Worm (Caenorhabditis elegans): Measurements from ENCODE around the gene sym-3.

Gene sym-3

DNA sequence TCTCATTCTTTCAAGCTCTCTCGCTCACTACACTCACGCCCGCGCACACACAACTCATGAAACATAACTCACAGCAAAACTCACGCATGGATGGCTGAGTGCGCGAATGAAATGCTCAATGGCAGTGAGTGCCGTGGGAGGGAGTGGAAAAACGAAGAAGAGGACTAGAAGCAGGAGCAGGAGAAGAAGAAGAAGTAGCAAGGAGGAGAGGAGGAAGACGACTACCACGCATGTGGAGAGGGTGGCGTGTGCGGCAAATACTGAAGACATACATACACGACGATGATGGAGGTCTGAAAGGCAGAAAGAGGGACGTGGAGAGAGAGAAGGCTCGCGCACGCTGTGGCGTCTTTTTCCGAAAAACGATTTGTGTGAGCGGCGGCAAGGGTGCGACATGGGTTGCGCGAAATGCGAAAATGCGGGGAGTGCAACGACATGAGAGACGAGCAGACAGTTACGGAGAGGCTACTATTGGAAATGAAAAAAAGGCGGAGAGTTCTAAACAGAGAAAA is 44.6 kb upstream of the sym-3 start (continued):
- TF ChIP-seq nhr-237 (tag; optimal IDR thresholded peaks at IDR 0.05) (no peak), nhr-11 (tag; optimal IDR thresholded peaks at IDR 0.05) (no peak), gmeb-1 (tag; optimal IDR thresholded peaks at IDR 0.05) (no peak), unc-39 (tag; optimal IDR thresholded peaks at IDR 0.05) (peak; percentile 87), nhr-12 (tag; optimal IDR thresholded peaks at IDR 0.05) (no peak), unc-62 (GFP tag; optimal IDR thresholded peaks at IDR 0.05) (no peak), ceh-82 (tag; optimal IDR thresholded peaks at IDR 0.05) (peak; percentile 24), snpc-4 (tag; optimal IDR thresholded peaks at IDR 0.05) (no peak), lsy-2 (tag; optimal IDR thresholded peaks at IDR 0.05) (peak; percentile 22 to 66), sem-4 (tag; optimal IDR thresholded peaks at IDR 0.05) (peak; percentile 22), nhr-21 (tag; optimal IDR thresholded peaks at IDR 0.05) (no peak), alr-1 (tag; optimal IDR thresholded peaks at IDR 0.05) (no peak), blmp-1 (tag; optimal IDR thresholded peaks at IDR 0.05; ENCODE audit: insufficient read depth) (no peak)

ce11 chrX:5733728-5734252 is 39.8 kb upstream of the sym-3 start, which contains the start of gene rgs-6:
rgs-6 (minus strand) TSS chrX:5733778.
- no peak for TF ChIP-seq unc-39 (tag; optimal IDR thresholded peaks at IDR 0.05)
- no peak for TF ChIP-seq nhr-77 (tag; optimal IDR thresholded peaks at IDR 0.05)
- no peak for TF ChIP-seq F13H6.1 (tag; optimal IDR thresholded peaks at IDR 0.05)
- no peak for TF ChIP-seq peb-1 (tag; optimal IDR thresholded peaks at IDR 0.05)
- TF ChIP-seq nhr-25 (tag; optimal IDR thresholded peaks at IDR 0.05): no peak
- TF ChIP-seq dmd-4 (tag; optimal IDR thresholded peaks at IDR 0.05): no peak
- no peak for TF ChIP-seq ztf-4 (tag; optimal IDR thresholded peaks at IDR 0.05)

DNA sequence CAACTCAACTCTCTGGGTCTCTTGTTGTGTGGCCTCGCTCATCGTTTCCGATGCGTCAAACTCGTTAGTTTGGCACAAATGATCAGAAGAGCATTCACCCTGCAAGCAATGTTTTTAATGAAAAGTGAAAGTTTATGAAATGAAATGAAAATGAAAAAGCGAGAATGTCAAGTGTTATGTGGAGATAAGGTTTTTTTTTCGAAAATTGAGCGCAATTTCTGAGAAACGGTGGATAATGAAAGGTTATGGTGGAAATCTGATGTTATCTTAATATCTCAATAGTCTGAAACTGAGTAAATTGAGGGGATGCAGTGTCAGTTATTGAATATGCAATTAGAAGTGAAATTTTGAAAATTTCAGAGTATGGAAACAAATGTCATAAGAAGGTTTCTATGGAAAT is 30.4 kb upstream of the sym-3 start, which contains the start of gene gnrr-4:
gnrr-4 (minus strand) TSS at position 101 of the 400 bp plus-strand sequence.
- TF ChIP-seq dmd-4 (tag; optimal IDR thresholded peaks at IDR 0.05) (no peak), ztf-4 (tag; optimal IDR thresholded peaks at IDR 0.05) (no peak), nhr-12 (tag; optimal IDR thresholded peaks at IDR 0.05) (no peak), fos-1 (tag; optimal IDR thresholded peaks at IDR 0.05) (no peak), nhr-6 (tag; optimal IDR thresholded peaks at IDR 0.05) (no peak), unc-55 (GFP tag; optimal IDR thresholded peaks at IDR 0.05) (no peak), sma-9 (GFP tag; optimal IDR thresholded peaks at IDR 0.05) (no peak), sma-9 (tag; optimal IDR thresholded peaks at IDR 0.05) (no peak), Y55F3AM.14 (GFP tag; optimal IDR thresholded peaks at IDR 0.05) (no peak), R02D3.7 (tag; optimal IDR thresholded peaks at IDR 0.05) (no peak), mdl-1 (tag; optimal IDR thresholded peaks at IDR 0.05) (no peak), aly-2 (tag; optimal IDR thresholded peaks at IDR 0.05) (no peak), sma-3 (GFP tag; optimal IDR thresholded peaks at IDR 0.05) (no peak), nhr-129 (tag; optimal IDR thresholded peaks at IDR 0.05) (no peak)

- TF ChIP-seq unc-39 (tag; optimal IDR thresholded peaks at IDR 0.05) (no peak), mab-5 (tag; optimal IDR thresholded peaks at IDR 0.05) (peak; percentile 4)
Measured at ce11 chrX:5746665-5747064, 26.9 kb upstream of the sym-3 start.

- TF ChIP-seq nhr-23 (tag; optimal IDR thresholded peaks at IDR 0.05) (no peak), blmp-1 (tag; optimal IDR thresholded peaks at IDR 0.05; ENCODE audit: insufficient read depth) (no peak), unc-62 (GFP tag; optimal IDR thresholded peaks at IDR 0.05) (no peak), snpc-4 (tag; optimal IDR thresholded peaks at IDR 0.05) (peak; percentile 38)
Measured at ce11 chrX:5753141-5753540, 20.4 kb upstream of the sym-3 start.

DNA sequence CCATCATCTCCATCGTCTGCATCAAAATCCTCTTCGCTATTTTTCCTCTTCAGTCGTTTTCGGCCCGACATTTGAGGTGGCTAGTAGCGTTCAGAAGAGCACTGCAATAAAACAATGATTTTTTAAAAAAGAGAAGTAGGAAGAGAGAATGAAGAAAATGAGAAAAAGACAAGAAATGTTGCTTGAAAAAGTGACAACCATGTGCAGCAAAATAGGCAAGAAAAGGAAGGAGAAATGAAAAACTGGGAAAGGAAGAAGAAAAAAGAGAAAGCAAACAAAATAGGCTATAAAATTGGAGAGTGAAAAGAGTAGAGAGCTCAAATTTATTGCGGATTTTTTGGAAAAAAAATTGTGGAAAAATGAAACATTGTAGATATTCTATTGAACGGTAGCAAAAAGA is 10.3 kb upstream of the sym-3 start, which contains the start of gene tag-294:
tag-294 (minus strand) TSS at position 101 of the 400 bp plus-strand sequence.
- TF ChIP-seq unc-55 (GFP tag; optimal IDR thresholded peaks at IDR 0.05): peak; percentile 73
- TF ChIP-seq peb-1 (tag; optimal IDR thresholded peaks at IDR 0.05): no peak

Measured in whole organism, L2 larva.